Worm (Caenorhabditis elegans) whole organism, L4/young adult: ENCODE results near the gene T20D3.5.

ENCODE experiments used
- W03F9.2 ChIP-seq: fragments of 150-350 bp; optimal IDR thresholded peaks from 2 replicates; lab custom pipeline; 2014; ENCODE audit warnings: missing biosample characterization, missing genetic modification characterization
- dao-5 ChIP-seq: sonication (generic microtip); optimal IDR thresholded peaks from 2 replicates; lab custom pipeline; 2016; ENCODE audit warnings: missing genotype, missing genetic modification characterization, moderate library complexity, missing compliant biosample characterization
- him-1 ChIP-seq: sonication (generic microtip); optimal IDR thresholded peaks from 2 replicates; lab custom pipeline; 2016; ENCODE audit warnings: missing genotype, missing genetic modification reagents, missing genetic modification characterization, missing compliant biosample characterization

Gene T20D3.5

DNA sequence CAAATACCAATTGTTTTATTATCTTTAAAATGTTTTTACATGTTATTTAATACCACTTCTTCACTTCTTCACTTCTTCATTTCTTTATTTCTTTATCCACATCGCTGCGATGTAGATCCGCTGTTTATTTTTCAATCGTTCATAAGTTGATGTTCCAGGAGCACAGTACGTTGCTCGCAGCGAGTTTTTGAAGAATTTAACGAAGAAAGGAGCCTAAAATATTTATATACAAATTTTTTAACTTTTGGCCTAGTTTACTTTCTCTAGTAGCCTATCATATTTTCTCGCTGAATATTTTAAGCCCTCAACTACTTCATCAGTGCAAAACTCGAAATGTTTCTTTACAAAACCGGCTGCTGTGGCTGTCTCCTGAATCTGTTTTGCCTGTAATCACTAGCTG lies 18.7 kb upstream of the T20D3.5 start:
- no peak for TF ChIP-seq dao-5 (tag; lab: Kevin White, UChicago)
- no peak for TF ChIP-seq him-1 (tag; lab: Kevin White, UChicago)
- TF ChIP-seq W03F9.2 = no peak

- no peak for TF ChIP-seq him-1 (tag; lab: Kevin White, UChicago)
- no peak for TF ChIP-seq dao-5 (tag; lab: Kevin White, UChicago)
- TF ChIP-seq W03F9.2 = no peak
Measured at ce11 chrIV:9319080-9319479, 17.8 kb upstream of the T20D3.5 start, which contains the start of the genes F49C12.11 and nemt-1. TSS of gene F49C12.11 (plus strand) at chrIV:9319380. TSS of gene nemt-1 (minus strand) at chrIV:9319439.

DNA sequence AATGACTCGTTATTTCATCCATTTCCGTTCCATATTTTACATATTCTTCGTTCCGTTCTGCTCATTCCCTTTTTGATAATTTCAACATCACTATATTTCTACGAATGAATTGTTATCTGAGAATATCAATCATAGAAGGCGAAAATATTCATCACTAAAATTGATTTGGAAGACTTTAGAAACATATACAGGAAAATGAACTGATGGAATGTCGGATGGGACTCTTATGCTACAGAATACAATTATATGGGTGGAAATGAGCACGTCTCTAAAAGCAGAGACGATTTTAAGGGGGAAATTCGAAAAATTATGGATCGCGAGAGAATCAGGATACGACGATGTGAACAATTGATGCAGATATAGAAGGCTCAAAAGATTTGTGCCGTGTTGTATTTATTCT lies 16.8 kb upstream of the T20D3.5 start:
- no peak for TF ChIP-seq dao-5 (tag; lab: Kevin White, UChicago)
- TF ChIP-seq W03F9.2 = no peak
- no peak for TF ChIP-seq him-1 (tag; lab: Kevin White, UChicago)

DNA sequence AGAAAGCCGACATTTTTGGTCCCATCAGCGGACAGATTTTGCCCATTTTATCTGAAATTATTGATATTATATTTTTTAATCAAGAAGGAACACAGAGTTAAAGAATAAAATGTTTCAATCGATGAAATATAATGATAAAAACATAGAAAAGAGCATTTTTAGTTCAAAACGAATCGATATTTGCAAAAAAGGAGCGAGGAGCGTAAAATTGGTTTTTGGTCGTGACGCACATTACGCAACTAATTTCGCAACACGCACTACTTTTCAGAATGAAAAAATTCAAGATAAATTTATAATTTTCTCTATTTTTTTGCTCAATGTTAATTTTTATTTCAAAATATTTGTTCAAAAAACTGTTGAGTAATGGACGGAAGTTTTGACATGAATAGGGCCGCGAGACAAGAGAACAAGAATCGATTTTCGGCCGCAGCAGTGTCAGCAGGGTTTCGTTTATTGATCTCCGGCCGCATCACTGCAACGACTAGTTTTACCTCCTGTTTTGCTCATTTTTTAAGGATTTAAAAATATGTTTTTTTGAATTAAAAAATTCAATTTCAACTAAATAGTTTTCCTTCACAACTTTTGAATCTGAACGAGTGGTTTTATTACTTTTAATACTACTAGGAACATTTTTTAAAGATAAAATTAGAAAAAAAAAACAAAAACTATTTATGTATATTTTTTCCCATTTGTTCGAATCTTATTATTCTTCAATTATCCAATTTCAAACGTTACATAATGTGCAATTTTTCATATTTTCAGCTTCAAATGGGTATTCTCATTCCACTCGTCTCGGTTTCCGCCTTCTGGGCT lies 15.6 kb upstream of the T20D3.5 start, which contains the start of the genes F49C12.12 and vha-17:
Gene F49C12.12 (minus strand): TSS at position 51 of the 813 bp plus-strand sequence.
Gene vha-17 (plus strand): TSS at position 763 of the 813 bp plus-strand sequence.
- TF ChIP-seq W03F9.2 = peak; percentile 28
- no peak for TF ChIP-seq dao-5 (tag; lab: Kevin White, UChicago)
- no peak for TF ChIP-seq him-1 (tag; lab: Kevin White, UChicago)

- TF ChIP-seq W03F9.2 (no peak), dao-5 (tag; lab: Kevin White, UChicago) (no peak), him-1 (tag; lab: Kevin White, UChicago) (no peak)
Measured at ce11 chrIV:9322489-9322888, 14.4 kb upstream of the T20D3.5 start.

DNA sequence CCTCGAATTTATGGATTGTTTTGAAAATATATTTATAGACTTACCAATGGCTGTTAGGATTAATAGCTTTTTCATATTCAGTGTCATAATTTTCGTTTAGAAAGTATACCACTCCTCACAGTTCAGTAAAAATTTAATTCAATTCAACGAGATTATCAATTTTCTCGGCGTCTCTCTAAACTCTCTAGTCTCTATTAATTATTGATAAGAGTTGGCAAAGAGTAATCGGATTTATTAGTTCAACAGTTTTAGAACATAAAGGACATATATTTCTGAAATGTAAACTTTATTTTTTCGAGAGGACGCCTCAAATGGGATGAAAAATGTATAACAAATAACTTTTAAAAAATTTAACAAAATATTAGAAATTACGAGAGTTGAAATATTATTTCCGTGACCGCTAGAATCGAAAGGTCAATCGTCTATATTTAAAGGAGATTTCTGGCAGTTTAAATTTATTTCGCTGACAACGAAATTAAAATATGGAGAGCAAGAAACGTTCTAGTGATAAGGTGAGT lies 12.8 kb upstream of the T20D3.5 start, which contains the start of the genes nspg-11 and F49C12.15:
Gene nspg-11 (minus strand): TSS at position 101 of the 518 bp plus-strand sequence.
Gene F49C12.15 (plus strand): TSS at position 468 of the 518 bp plus-strand sequence.
- TF ChIP-seq W03F9.2 = no peak
- no peak for TF ChIP-seq him-1 (tag; lab: Kevin White, UChicago)
- TF ChIP-seq dao-5 (tag; lab: Kevin White, UChicago) = no peak

DNA sequence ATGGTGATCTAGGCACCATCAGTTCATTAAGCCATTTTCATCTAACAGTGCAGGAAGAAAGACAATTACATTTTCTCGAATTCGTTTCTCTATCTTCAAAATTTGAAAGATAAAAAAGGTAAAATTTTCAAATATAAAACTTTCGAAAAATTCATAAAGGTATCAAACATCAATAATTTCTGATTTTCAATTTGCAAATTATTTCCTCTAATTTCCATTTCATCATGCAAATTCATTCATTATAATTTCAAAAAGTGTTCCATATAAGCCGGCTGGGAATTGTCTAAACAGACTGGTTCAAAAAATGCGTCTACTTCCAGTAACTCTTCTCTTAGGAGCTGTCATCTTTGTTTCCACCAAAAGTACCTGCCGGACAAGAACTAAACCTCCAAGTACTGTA lies 9.1 kb upstream of the T20D3.5 start, which contains the start of gene clec-183:
Gene clec-183 (plus strand): TSS at position 301 of the 400 bp plus-strand sequence.
- TF ChIP-seq dao-5 (tag; lab: Kevin White, UChicago) = no peak
- TF ChIP-seq W03F9.2 = no peak
- no peak for TF ChIP-seq him-1 (tag; lab: Kevin White, UChicago)

DNA sequence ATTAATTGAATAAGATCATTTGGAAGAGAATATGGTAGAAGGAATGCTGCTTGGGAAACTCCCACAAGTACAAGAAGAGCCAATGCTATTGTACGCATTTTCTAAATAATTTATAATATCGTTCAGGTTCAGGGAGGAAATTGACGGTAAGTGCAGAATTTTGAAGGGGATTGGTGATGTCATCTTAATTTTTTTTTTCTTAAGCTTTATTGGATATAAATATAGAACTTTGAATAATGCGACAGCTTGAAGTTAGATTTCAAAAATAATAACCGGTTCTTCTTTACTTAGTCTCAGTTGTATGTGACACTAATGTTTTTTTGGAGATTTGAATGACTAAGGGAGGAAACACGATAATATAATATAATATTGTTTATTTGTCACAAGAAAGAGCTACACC lies 6.1 kb upstream of the T20D3.5 start, which contains the start of gene nspg-7.1:
Gene nspg-7.1 (minus strand): TSS at position 101 of the 400 bp plus-strand sequence.
- TF ChIP-seq W03F9.2 = no peak
- no peak for TF ChIP-seq him-1 (tag; lab: Kevin White, UChicago)
- no peak for TF ChIP-seq dao-5 (tag; lab: Kevin White, UChicago)

- TF ChIP-seq dao-5 (tag; lab: Kevin White, UChicago) = no peak
- no peak for TF ChIP-seq W03F9.2
- TF ChIP-seq him-1 (tag; lab: Kevin White, UChicago) = no peak
Measured at ce11 chrIV:9333007-9333406, 3.8 kb upstream of the T20D3.5 start.

DNA sequence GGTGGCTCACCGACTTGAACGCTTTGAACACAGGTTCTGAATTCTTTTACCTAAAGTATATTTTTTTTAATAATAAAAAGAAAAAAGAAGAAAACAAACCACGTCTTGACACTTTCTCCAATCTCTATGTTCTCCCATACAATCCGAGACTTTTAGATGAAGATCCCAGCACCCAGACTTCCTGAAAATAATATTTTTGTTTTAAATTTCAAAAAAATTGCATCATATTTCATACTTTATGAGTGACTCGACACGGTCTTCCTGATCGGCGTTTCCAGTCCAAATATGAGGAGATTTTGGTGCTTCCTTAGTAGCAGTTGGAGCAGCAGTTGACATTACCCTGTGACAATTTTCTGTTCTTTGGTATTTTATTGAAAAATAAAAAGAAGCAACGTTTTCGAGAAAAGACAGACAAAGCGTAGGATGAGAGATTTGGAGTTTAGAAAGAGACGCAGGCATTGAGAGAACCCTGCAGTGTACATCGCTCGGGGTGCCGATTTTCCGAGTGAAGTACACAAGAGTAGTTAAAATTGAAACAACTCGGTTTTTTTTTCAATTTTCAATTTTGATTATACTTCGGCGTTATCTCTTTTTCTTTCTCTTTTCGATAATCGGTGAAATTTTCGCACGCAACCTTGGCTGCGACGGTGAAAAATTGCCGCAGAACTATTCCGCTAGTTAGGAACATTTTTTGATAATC lies 1.1 kb upstream of the T20D3.5 start, which contains the start of the genes coa-4 and T20D3.14:
Gene coa-4 (minus strand): TSS at position 51 of the 700 bp plus-strand sequence.
Gene T20D3.14 (minus strand): TSS at position 358 of the 700 bp plus-strand sequence.
- TF ChIP-seq dao-5 (tag; lab: Kevin White, UChicago) = no peak
- no peak for TF ChIP-seq W03F9.2
- TF ChIP-seq him-1 (tag; lab: Kevin White, UChicago) = no peak

ce11 chrIV:9339205-9339604 lies 2.4 kb downstream of the T20D3.5 start, which contains the start of gene T20D3.6:
TSS of gene T20D3.6 (minus strand) at chrIV:9339305.
- TF ChIP-seq W03F9.2 = no peak
- TF ChIP-seq dao-5 (tag; lab: Kevin White, UChicago) = no peak
- no peak for TF ChIP-seq him-1 (tag; lab: Kevin White, UChicago)

DNA sequence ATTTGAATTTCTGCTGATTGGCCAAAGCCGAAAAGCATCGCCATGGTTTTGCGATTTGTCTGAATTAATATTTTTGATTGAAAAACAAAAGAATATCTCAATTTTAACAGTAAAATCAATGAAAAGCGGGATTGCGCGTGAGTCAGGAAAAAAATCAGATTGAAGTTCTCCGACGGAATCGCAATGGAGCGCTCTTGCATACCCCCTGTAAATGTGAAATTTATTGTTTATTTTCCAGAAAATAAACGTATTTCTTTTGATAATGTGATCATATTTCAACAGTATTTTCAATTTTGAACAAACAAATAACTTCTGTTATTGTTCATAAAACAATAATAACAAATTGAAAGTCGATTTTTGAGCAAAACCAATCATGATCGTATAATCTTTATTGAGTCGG lies 4.8 kb downstream of the T20D3.5 start, which contains the start of gene vps-26:
Gene vps-26 (minus strand): TSS at position 200 of the 400 bp plus-strand sequence.
- TF ChIP-seq him-1 (tag; lab: Kevin White, UChicago) (no peak), W03F9.2 (peak; percentile 22)

- TF ChIP-seq W03F9.2 (peak; percentile 1), dao-5 (tag; lab: Kevin White, UChicago) (no peak)
Measured at ce11 chrIV:9343102-9343599, 6.3 kb downstream of the T20D3.5 start, which contains the start of gene pigc-1. TSS of gene pigc-1 (minus strand) at chrIV:9343152.
